Worm (Caenorhabditis elegans) whole organism, L4/young adult: ENCODE measurements around the gene mob-4.
A peak's percentile ranks its signal among the peaks of the same experiment; 100 is the strongest.

Experiments
- W03F9.2 ChIP-seq: fragments of 150-350 bp; optimal IDR thresholded peaks from 2 replicates; lab custom pipeline; 2014; ENCODE audit warnings: missing biosample characterization, missing genetic modification characterization
- dao-5 ChIP-seq: sonication (generic microtip); optimal IDR thresholded peaks from 2 replicates; lab custom pipeline; 2016; ENCODE audit warnings: missing genotype, missing genetic modification characterization, moderate library complexity, missing compliant biosample characterization
- him-1 ChIP-seq: sonication (generic microtip); optimal IDR thresholded peaks from 2 replicates; lab custom pipeline; 2016; ENCODE audit warnings: missing genotype, missing genetic modification reagents, missing genetic modification characterization, missing compliant biosample characterization

Gene mob-4

ce11 chrIII:8216224-8216623, 8.7 kb upstream of the mob-4 start, which contains the start of gene unc-86:
Gene unc-86 (minus strand): TSS chrIII:8216336.
- TF ChIP-seq him-1 (tag; lab: Kevin White, UChicago): no peak
- no peak for TF ChIP-seq dao-5
- TF ChIP-seq W03F9.2 (tag; lab: Kevin White, UChicago): no peak

ce11 chrIII:8217919-8218318, 7.0 kb upstream of the mob-4 start, which contains the start of gene C30A5.16:
Gene C30A5.16 (plus strand): TSS chrIII:8218219.
- TF ChIP-seq him-1 (tag; lab: Kevin White, UChicago) (no peak), W03F9.2 (tag; lab: Kevin White, UChicago) (no peak), dao-5 (no peak)

- TF ChIP-seq dao-5: no peak
- no peak for TF ChIP-seq him-1 (tag; lab: Kevin White, UChicago)
- TF ChIP-seq W03F9.2 (tag; lab: Kevin White, UChicago): no peak
These were observed 4.8 kb upstream of the mob-4 start for ce11 chrIII:8220081-8220480.

- TF ChIP-seq W03F9.2 (tag; lab: Kevin White, UChicago) (no peak), him-1 (tag; lab: Kevin White, UChicago) (no peak), dao-5 (no peak)
These were observed 1.3 kb downstream of the mob-4 start, which contains the start of gene rfs-1 for ce11 chrIII:8226178-8226577. Gene rfs-1 (plus strand): TSS chrIII:8226478.

- no peak for TF ChIP-seq dao-5
- peak; percentile 2 for TF ChIP-seq W03F9.2 (tag; lab: Kevin White, UChicago)
- peak; percentile 84 for TF ChIP-seq him-1 (tag; lab: Kevin White, UChicago)
These were observed 2.6 kb downstream of the mob-4 start, which contains the start of gene fbxl-1 for ce11 chrIII:8227511-8227910. Gene fbxl-1 (plus strand): TSS chrIII:8227830.

- no peak for TF ChIP-seq W03F9.2 (tag; lab: Kevin White, UChicago)
- TF ChIP-seq him-1 (tag; lab: Kevin White, UChicago): no peak
- no peak for TF ChIP-seq dao-5
These were observed 4.0 kb downstream of the mob-4 start for ce11 chrIII:8228916-8229315.

ce11 chrIII:8229480-8229879, 4.6 kb downstream of the mob-4 start:
- TF ChIP-seq dao-5 (no peak), him-1 (tag; lab: Kevin White, UChicago) (no peak), W03F9.2 (tag; lab: Kevin White, UChicago) (no peak)

- TF ChIP-seq dao-5: no peak
- TF ChIP-seq him-1 (tag; lab: Kevin White, UChicago): no peak
- no peak for TF ChIP-seq W03F9.2 (tag; lab: Kevin White, UChicago)
These were observed 7.7 kb downstream of the mob-4 start, which contains the start of gene henn-1 for ce11 chrIII:8232634-8233033. Gene henn-1 (plus strand): TSS chrIII:8232651.

- TF ChIP-seq W03F9.2 (tag; lab: Kevin White, UChicago) (no peak), him-1 (tag; lab: Kevin White, UChicago) (no peak), dao-5 (no peak)
These were observed 10.5 kb downstream of the mob-4 start, which contains the start of gene C02F5.14 for ce11 chrIII:8235358-8235757. Gene C02F5.14 (minus strand): TSS chrIII:8235514.

- no peak for TF ChIP-seq him-1 (tag; lab: Kevin White, UChicago)
- no peak for TF ChIP-seq W03F9.2 (tag; lab: Kevin White, UChicago)
- no peak for TF ChIP-seq dao-5
These were observed 11.0 kb downstream of the mob-4 start, which contains the start of gene C02F5.5 for ce11 chrIII:8235880-8236279. Gene C02F5.5 (plus strand): TSS chrIII:8236180.

- TF ChIP-seq W03F9.2 (tag; lab: Kevin White, UChicago) (no peak), him-1 (tag; lab: Kevin White, UChicago) (no peak), dao-5 (no peak)
These were observed 12.9 kb downstream of the mob-4 start, which contains the start of gene tsp-2 for ce11 chrIII:8237827-8238226. Gene tsp-2 (minus strand): TSS chrIII:8237935.

- TF ChIP-seq W03F9.2 (tag; lab: Kevin White, UChicago) (no peak), dao-5 (no peak), him-1 (tag; lab: Kevin White, UChicago) (no peak)
These were observed 14.4 kb downstream of the mob-4 start, which contains the start of gene tsp-1 for ce11 chrIII:8239325-8239724. Gene tsp-1 (minus strand): TSS chrIII:8239423.

- no peak for TF ChIP-seq W03F9.2 (tag; lab: Kevin White, UChicago)
- TF ChIP-seq dao-5: no peak
- TF ChIP-seq him-1 (tag; lab: Kevin White, UChicago): no peak
These were observed 15.3 kb downstream of the mob-4 start for ce11 chrIII:8240247-8240646.

ce11 chrIII:8240948-8241347, 16.1 kb downstream of the mob-4 start:
- TF ChIP-seq him-1 (tag; lab: Kevin White, UChicago) (no peak), dao-5 (no peak), W03F9.2 (tag; lab: Kevin White, UChicago) (no peak)

- TF ChIP-seq W03F9.2 (tag; lab: Kevin White, UChicago): no peak
- TF ChIP-seq him-1 (tag; lab: Kevin White, UChicago): no peak
- no peak for TF ChIP-seq dao-5
These were observed 17.9 kb downstream of the mob-4 start, which contains the start of gene C02F5.12 for ce11 chrIII:8242809-8243208. Gene C02F5.12 (minus strand): TSS chrIII:8243029.
